Fruit fly (Drosophila melanogaster) whole organism, embryonic: ENCODE results near the gene swa.

ENCODE experiments used
- Aef1 ChIP-seq: fragments of 200-800 bp; sonication (Bioruptor generic); IDR thresholded peaks from 3 replicates; pipeline ENCODE4 v1.3.6; 2022; ENCODE audit warnings: missing biosample characterization, missing genetic modification characterization
- B-H1 ChIP-seq: fragments of 200-800 bp; sonication (Bioruptor generic); IDR thresholded peaks from 3 replicates; pipeline ENCODE4 v1.3.6; 2022; ENCODE audit warnings: missing biosample characterization, missing genetic modification characterization
- C15 ChIP-seq: fragments of 200-800 bp; sonication (Bioruptor generic); IDR thresholded peaks from 3 replicates; pipeline ENCODE4 v1.3.6; 2022; ENCODE audit warnings: missing biosample characterization, missing genetic modification characterization
- CG10267 ChIP-seq: fragments of 200-800 bp; sonication (Bioruptor generic); optimal IDR thresholded peaks from 2 replicates; lab custom pipeline; 2018; ENCODE audit warnings: missing biosample characterization, mild to moderate bottlenecking, missing genetic modification characterization, moderate library complexity
- CG10321 ChIP-seq: fragments of 200-800 bp; sonication (Bioruptor generic); IDR thresholded peaks from 2 replicates; pipeline ENCODE4 v1.3.6; 2022; ENCODE audit warnings: missing biosample characterization, missing genetic modification characterization
- CG10654 ChIP-seq: fragments of 200-800 bp; sonication (Bioruptor generic); optimal IDR thresholded peaks from 2 replicates; lab custom pipeline; 2016; ENCODE audit warnings: missing biosample characterization, missing genetic modification characterization
- CG10979 ChIP-seq: fragments of 200-800 bp; sonication (Bioruptor generic); optimal IDR thresholded peaks from 2 replicates; lab custom pipeline; 2018; ENCODE audit warnings: missing biosample characterization, mild to moderate bottlenecking, missing genetic modification characterization, moderate library complexity
- CG12071 ChIP-seq: fragments of 200-800 bp; sonication (Bioruptor generic); optimal IDR thresholded peaks from 3 replicates; lab custom pipeline; 2018; ENCODE audit warnings: missing biosample characterization, mild to moderate bottlenecking, missing genetic modification characterization
- CG12219 ChIP-seq: fragments of 200-800 bp; sonication (Bioruptor generic); optimal IDR thresholded peaks from 3 replicates; lab custom pipeline; 2018; ENCODE audit warnings: missing biosample characterization, mild to moderate bottlenecking, missing genetic modification characterization
- CG12391 ChIP-seq: fragments of 200-800 bp; sonication (Bioruptor generic); optimal IDR thresholded peaks from 3 replicates; lab custom pipeline; 2018; ENCODE audit warnings: missing biosample characterization, mild to moderate bottlenecking, missing genetic modification characterization, moderate library complexity
- CG13296 ChIP-seq: fragments of 200-800 bp; sonication (Bioruptor generic); optimal IDR thresholded peaks from 3 replicates; lab custom pipeline; 2018; ENCODE audit warnings: missing biosample characterization, mild to moderate bottlenecking, missing genetic modification characterization
- CG13894 ChIP-seq: fragments of 200-800 bp; sonication (Bioruptor generic); optimal IDR thresholded peaks from 3 replicates; lab custom pipeline; 2018; ENCODE audit warnings: missing biosample characterization, mild to moderate bottlenecking, missing genetic modification characterization, moderate library complexity
- CG1529 ChIP-seq: fragments of 200-800 bp; sonication (Bioruptor generic); optimal IDR thresholded peaks from 3 replicates; lab custom pipeline; 2018; ENCODE audit warnings: missing biosample characterization, missing genetic modification characterization
- CG1602 ChIP-seq: fragments of 200-800 bp; sonication (Bioruptor generic); optimal IDR thresholded peaks from 3 replicates; lab custom pipeline; 2016; ENCODE audit warnings: missing biosample characterization, missing genetic modification characterization
- CG17359 ChIP-seq: fragments of 200-800 bp; sonication (Bioruptor generic); optimal IDR thresholded peaks from 3 replicates; lab custom pipeline; 2018; ENCODE audit warnings: missing biosample characterization, mild to moderate bottlenecking, missing genetic modification characterization, moderate library complexity
- CG18262 ChIP-seq: fragments of 200-800 bp; optimal IDR thresholded peaks from 3 replicates; lab custom pipeline; 2019; ENCODE audit warnings: missing biosample characterization, mild to moderate bottlenecking, missing genetic modification characterization, moderate library complexity
- CG31365 ChIP-seq: fragments of 200-800 bp; sonication (Bioruptor generic); optimal IDR thresholded peaks from 2 replicates; lab custom pipeline; 2018; ENCODE audit warnings: missing biosample characterization, mild to moderate bottlenecking, missing genetic modification characterization
- CG31441 ChIP-seq: fragments of 200-800 bp; sonication (Bioruptor generic); IDR thresholded peaks from 2 replicates; pipeline ENCODE4 v1.3.6; 2022; ENCODE audit warnings: missing biosample characterization, missing genetic modification characterization
- CG32772 ChIP-seq: fragments of 200-800 bp; sonication (Bioruptor generic); IDR thresholded peaks from 2 replicates; pipeline ENCODE4 v1.3.6; 2022; ENCODE audit warnings: missing biosample characterization, missing genetic modification characterization
- CG9817 ChIP-seq: fragments of 200-800 bp; sonication (Bioruptor generic); optimal IDR thresholded peaks from 2 replicates; lab custom pipeline; 2018; ENCODE audit warnings: missing biosample characterization, mild to moderate bottlenecking, missing genetic modification characterization, moderate library complexity
- Chrac-16 ChIP-seq: fragments of 200-800 bp; sonication (Bioruptor generic); optimal IDR thresholded peaks from 3 replicates; lab custom pipeline; 2016; ENCODE audit warnings: missing biosample characterization, missing genetic modification characterization
- CrebB ChIP-seq: fragments of 200-800 bp; sonication (Bioruptor generic); optimal IDR thresholded peaks from 3 replicates; lab custom pipeline; 2018; ENCODE audit warnings: missing biosample characterization, mild to moderate bottlenecking, missing genetic modification characterization
- Doc3 ChIP-seq: fragments of 200-800 bp; sonication (Bioruptor generic); IDR thresholded peaks from 3 replicates; pipeline ENCODE4 v1.3.6; 2022; ENCODE audit warnings: missing biosample characterization, missing genetic modification characterization; ENCODE audit not compliant: partially characterized antibody
- Dref ChIP-seq: fragments of 200-800 bp; sonication (Bioruptor generic); IDR thresholded peaks from 2 replicates; pipeline ENCODE4 v1.3.6; 2022; ENCODE audit warnings: missing biosample characterization, missing genetic modification characterization
- Drgx ChIP-seq: fragments of 200-800 bp; sonication (Bioruptor generic); IDR thresholded peaks from 2 replicates; pipeline ENCODE4 v1.3.6; 2022; ENCODE audit warnings: missing biosample characterization, missing genetic modification characterization
- Fer2 ChIP-seq: fragments of 200-800 bp; sonication (Bioruptor generic); optimal IDR thresholded peaks from 2 replicates; lab custom pipeline; 2018; ENCODE audit warnings: missing biosample characterization, mild to moderate bottlenecking, missing genetic modification characterization, moderate library complexity
- HmgZ ChIP-seq: fragments of 200-800 bp; sonication (Bioruptor generic); optimal IDR thresholded peaks from 2 replicates; lab custom pipeline; 2018; ENCODE audit warnings: missing biosample characterization, mild to moderate bottlenecking, missing genetic modification characterization
- Med ChIP-seq: fragments of 200-800 bp; sonication (Bioruptor generic); peaks from one replicate; lab custom pipeline; 2016; ENCODE audit warnings: missing biosample characterization, missing genetic modification characterization, mild to moderate bottlenecking, inconsistent platforms, moderate library complexity
- NC2β ChIP-seq: fragments of 200-800 bp; sonication (Bioruptor generic); optimal IDR thresholded peaks from 2 replicates; lab custom pipeline; 2016; ENCODE audit warnings: missing biosample characterization, missing genetic modification characterization
- Rx ChIP-seq: fragments of 200-800 bp; sonication (Bioruptor generic); IDR thresholded peaks from 2 replicates; pipeline ENCODE4 v1.3.6; 2022; ENCODE audit warnings: missing biosample characterization, missing genetic modification characterization
- Sox100B ChIP-seq: fragments of 200-800 bp; sonication (Bioruptor generic); optimal IDR thresholded peaks from 3 replicates; lab custom pipeline; 2018; ENCODE audit warnings: missing biosample characterization, mild to moderate bottlenecking, missing genetic modification characterization
- Sry-δ ChIP-seq: fragments of 200-800 bp; sonication (Bioruptor generic); optimal IDR thresholded peaks from 2 replicates; lab custom pipeline; 2016; ENCODE audit warnings: missing biosample characterization, missing genetic modification characterization
- al ChIP-seq: fragments of 200-800 bp; sonication (Bioruptor generic); IDR thresholded peaks from 2 replicates; pipeline ENCODE4 v1.3.6; 2022; ENCODE audit warnings: missing biosample characterization, missing genetic modification characterization
- ase ChIP-seq: fragments of 200-800 bp; sonication (Bioruptor generic); IDR thresholded peaks from 3 replicates; pipeline ENCODE4 v1.3.6; 2022; ENCODE audit warnings: missing biosample characterization, missing genetic modification characterization
- croc ChIP-seq: fragments of 200-800 bp; sonication (Bioruptor generic); conservative IDR thresholded peaks from 3 replicates; pipeline ENCODE4 v1.3.6; 2022; ENCODE audit warnings: missing biosample characterization, missing genetic modification characterization
- cwo ChIP-seq: fragments of 200-800 bp; sonication (Bioruptor generic); optimal IDR thresholded peaks from 3 replicates; lab custom pipeline; 2017; ENCODE audit warnings: missing biosample characterization, missing genetic modification characterization, mild to moderate bottlenecking, moderate library complexity, missing genetic modification reagents
- dimm ChIP-seq: fragments of 200-800 bp; sonication (Bioruptor generic); IDR thresholded peaks from 2 replicates; pipeline ENCODE4 v1.3.6; 2022; ENCODE audit warnings: missing biosample characterization, missing genetic modification characterization
- fd3F ChIP-seq: fragments of 200-800 bp; sonication (Bioruptor generic); optimal IDR thresholded peaks from 2 replicates; lab custom pipeline; 2018; ENCODE audit warnings: missing biosample characterization, mild to moderate bottlenecking, missing genetic modification characterization, moderate library complexity
- gro ChIP-seq: fragments of 200-800 bp; sonication (Bioruptor generic); optimal IDR thresholded peaks from 2 replicates; lab custom pipeline; 2016; ENCODE audit warnings: missing biosample characterization, missing genetic modification characterization
- hth ChIP-seq: fragments of >200 bp; optimal IDR thresholded peaks from 2 replicates; lab custom pipeline; 2017; ENCODE audit warnings: inconsistent platforms
- klu ChIP-seq: fragments of 200-800 bp; sonication (Bioruptor generic); IDR thresholded peaks from 2 replicates; pipeline ENCODE4 v1.3.6; 2022; ENCODE audit warnings: missing biosample characterization, missing genetic modification characterization
- nmo ChIP-seq: fragments of 200-800 bp; sonication (Bioruptor generic); optimal IDR thresholded peaks from 2 replicates; lab custom pipeline; 2018; ENCODE audit warnings: missing biosample characterization, mild to moderate bottlenecking, missing genetic modification characterization, moderate library complexity
- pnt ChIP-seq: fragments of 200-800 bp; sonication (Bioruptor generic); optimal IDR thresholded peaks from 3 replicates; lab custom pipeline; 2016; ENCODE audit warnings: missing biosample characterization, missing genetic modification characterization
- prd ChIP-seq, 3 experiments: fragments of >200 bp in 2 of 3; fragments of 200-800 bp in 1 of 3; sonication (Bioruptor generic) in 1 of 3; optimal IDR thresholded peaks in 2 of 3; IDR thresholded peaks in 1 of 3; 2 replicates in 2 of 3; 3 replicates in 1 of 3; pipeline versions ENCODE4 v1.3.6 to Lab custom; 2017 to 2022; ENCODE audit warnings: missing biosample characterization in 1 of 3, missing genetic modification characterization in 1 of 3
- psq ChIP-seq: fragments of 200-800 bp; sonication (Bioruptor generic); optimal IDR thresholded peaks from 2 replicates; lab custom pipeline; 2017; ENCODE audit warnings: missing biosample characterization, missing genetic modification characterization
- sima ChIP-seq: fragments of 200-800 bp; sonication (Bioruptor generic); optimal IDR thresholded peaks from 2 replicates; lab custom pipeline; 2016; ENCODE audit warnings: missing biosample characterization, missing genetic modification characterization
- sna ChIP-seq: fragments of 200-800 bp; sonication (Bioruptor generic); IDR thresholded peaks from 2 replicates; pipeline ENCODE4 v1.3.6; 2022; ENCODE audit warnings: missing biosample characterization, missing genetic modification characterization; ENCODE audit not compliant: partially characterized antibody
- ssp ChIP-seq: fragments of 200-800 bp; sonication (Bioruptor generic); IDR thresholded peaks from 2 replicates; pipeline ENCODE4 v1.3.6; 2022; ENCODE audit warnings: missing biosample characterization, missing genetic modification characterization
- tgo ChIP-seq: fragments of 200-800 bp; sonication (Bioruptor generic); IDR thresholded peaks from 3 replicates; pipeline ENCODE4 v1.3.6; 2022; ENCODE audit warnings: missing biosample characterization, missing genetic modification characterization
- tna ChIP-seq: fragments of 200-800 bp; sonication (Bioruptor generic); IDR thresholded peaks from 2 replicates; pipeline ENCODE4 v1.3.6; 2022; ENCODE audit warnings: missing biosample characterization, missing genetic modification characterization; ENCODE audit not compliant: partially characterized antibody

The swa gene

DNA sequence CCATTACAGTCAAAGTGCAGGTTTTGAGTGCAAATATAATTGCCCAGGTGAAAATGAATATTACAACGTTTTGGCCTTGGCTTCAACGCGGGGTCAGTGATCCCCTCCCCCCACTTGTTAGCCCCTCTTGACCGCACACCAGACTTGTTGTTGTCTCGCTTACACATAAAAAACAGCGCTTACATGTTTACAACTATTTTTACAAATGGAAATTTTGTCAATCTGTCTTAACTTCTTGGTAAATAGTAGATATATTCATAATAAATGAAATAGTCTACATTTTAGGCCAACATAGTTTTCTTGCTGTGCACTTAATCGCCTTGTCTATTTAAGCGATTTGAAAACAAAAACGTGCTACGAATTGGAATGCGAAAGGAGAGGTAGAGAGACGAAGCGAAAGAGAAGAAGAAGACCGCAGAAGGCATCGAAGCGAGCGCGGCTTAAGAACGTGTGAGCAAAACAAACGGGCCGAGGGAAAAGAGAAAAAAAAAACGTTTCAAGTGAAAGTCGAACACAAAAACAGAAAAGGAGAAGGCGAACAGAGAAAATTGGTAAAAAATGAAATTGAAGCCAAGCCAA, 25.4 kb downstream of the swa start:
- TF ChIP-seq CrebB (peak; percentile 42), al (GFP tag; lab: Robert Waterston, UW) (peak; percentile 41; the same call in 1 of the 2 replicates), CG10654 (GFP tag; lab: Kevin White, UChicago) (no peak), CG31365 (tag; lab: Kevin White, UChicago) (no peak), CG10267 (tag; lab: Kevin White, UChicago) (peak; percentile 4), nmo (GFP tag; lab: Kevin White, UChicago) (peak; percentile 60), B-H1 (GFP tag; lab: Robert Waterston, UW) (peak; percentile 32; the same call in 2 of the 3 replicates), tgo (GFP tag; lab: Robert Waterston, UW) (peak; percentile 68), CG12071 (GFP tag; lab: Kevin White, UChicago) (peak; percentile 38), fd3F (GFP tag; lab: Kevin White, UChicago) (peak; percentile 20), C15 (GFP tag; lab: Robert Waterston, UW) (0 out of 3 replicates have a peak, but pooled peaks have one; percentile 39), Dref (GFP tag; lab: Robert Waterston, UW) (no peak), Chrac-16 (peak; percentile 31), HmgZ (tag; lab: Kevin White, UChicago) (peak; percentile 25), CG12219 (peak; percentile 26), tna (no peak), CG10321 (GFP tag; lab: Robert Waterston, UW) (no peak), Drgx (peak; percentile 71), sna (GFP tag; lab: Robert Waterston, UW) (no peak), CG17359 (tag; lab: Kevin White, UChicago) (peak; percentile 78), ssp (GFP tag; lab: Robert Waterston, UW) (peak; percentile 57), CG32772 (GFP tag; lab: Robert Waterston, UW) (peak; percentile 51; the same call in 1 of the 2 replicates), prd (optimal IDR thresholded peaks at IDR 0.05; lab: Kevin White, UChicago) (no peak), prd (GFP tag; IDR thresholded peaks at IDR 0.05; lab: Robert Waterston, UW) (peak; percentile 68; the same call in 2 of the 3 replicates), CG9817 (tag; lab: Kevin White, UChicago) (peak; percentile 63), pnt (GFP tag; lab: Kevin White, UChicago) (peak; percentile 34), Doc3 (no peak), Fer2 (no peak), CG13296 (GFP tag; lab: Kevin White, UChicago) (peak; percentile 4), dimm (GFP tag; lab: Robert Waterston, UW) (no peak), gro (peak; percentile 65), klu (peak; percentile 50), psq (GFP tag; lab: Kevin White, UChicago) (peak; percentile 93), Sox100B (no peak), cwo (peak; percentile 90), CG1602 (GFP tag; lab: Kevin White, UChicago) (peak; percentile 29), croc (GFP tag; lab: Robert Waterston, UW) (peak; percentile 28; the same call in 2 of the 3 replicates), Aef1 (GFP tag; lab: Robert Waterston, UW) (peak; percentile 53; the same call in 2 of the 3 replicates), CG12391 (tag; lab: Kevin White, UChicago) (peak; percentile 52), hth (lab: Kevin White, UChicago) (no peak), CG18262 (peak; percentile 35), Rx (GFP tag; lab: Robert Waterston, UW) (peak; percentile 56; the same call in 1 of the 2 replicates), CG10979 (peak; percentile 50), CG31441 (no peak), Sry-δ (GFP tag; lab: Kevin White, UChicago) (no peak), NC2β (GFP tag; lab: Kevin White, UChicago) (peak; percentile 16), CG1529 (peak; percentile 23), Med (GFP tag; lab: Kevin White, UChicago) (peak; percentile 90), ase (GFP tag; lab: Robert Waterston, UW) (peak; percentile 59; the same call in 2 of the 3 replicates), CG13894 (no peak), sima (GFP tag; lab: Kevin White, UChicago) (no peak)
